Worm (Caenorhabditis elegans) whole organism, L2 larva: ENCODE results near the gene bmy-1.
A peak's percentile ranks its signal among the peaks of the same experiment; 100 is the strongest.

Source experiments
- elt-1 ChIP-seq: fragments of 150-350 bp; optimal IDR thresholded peaks from 2 replicates; lab custom pipeline; 2014; ENCODE audit warnings: missing biosample characterization, missing genetic modification characterization
- fos-1 ChIP-seq: fragments of 150-350 bp; optimal IDR thresholded peaks from 2 replicates; lab custom pipeline; 2014; ENCODE audit warnings: missing biosample characterization, missing genetic modification characterization
- nhr-11 ChIP-seq: fragments of 150-350 bp; optimal IDR thresholded peaks from 2 replicates; lab custom pipeline; 2014; ENCODE audit warnings: missing biosample characterization, missing genetic modification characterization
- nhr-237 ChIP-seq: fragments of 150-350 bp; optimal IDR thresholded peaks from 2 replicates; lab custom pipeline; 2014; ENCODE audit warnings: missing biosample characterization, missing genetic modification characterization
- snpc-4 ChIP-seq: fragments of 150-350 bp; optimal IDR thresholded peaks from 2 replicates; lab custom pipeline; 2014; ENCODE audit warnings: missing biosample characterization, missing genetic modification characterization
- unc-62 ChIP-seq: fragments of 150-350 bp; optimal IDR thresholded peaks from 2 replicates; lab custom pipeline; 2014; ENCODE audit warnings: missing biosample characterization, missing genetic modification reagents, missing genetic modification characterization

- TF ChIP-seq nhr-237 (tag; lab: Kevin White, UChicago), result no peak
- TF ChIP-seq elt-1, result no peak
- no peak for TF ChIP-seq snpc-4 (tag; lab: Kevin White, UChicago)
- TF ChIP-seq nhr-11 (tag; lab: Kevin White, UChicago), result no peak
- TF ChIP-seq unc-62 (GFP tag; lab: Kevin White, UChicago), result no peak
- TF ChIP-seq fos-1 (tag; lab: Kevin White, UChicago), result peak; percentile 98
Measured at ce11 chrII:5379614-5380077, 21.2 kb downstream of the bmy-1 start, which contains the start of gene pkc-3.
